Worm (Caenorhabditis elegans) whole organism, mixed stage, embryonic: ENCODE results near the gene C24H10.4.

Source experiments
- drap-1 ChIP-seq: fragments of 200-800 bp; sonication (Bioruptor generic); optimal IDR thresholded peaks from 3 replicates; lab custom pipeline; 2018; ENCODE audit warnings: mild to moderate bottlenecking, missing genetic modification characterization, missing compliant biosample characterization
- nhr-2 ChIP-seq: fragments of 150-350 bp; optimal IDR thresholded peaks from 2 replicates; lab custom pipeline; 2014; ENCODE audit warnings: missing biosample characterization, missing genetic modification characterization
- nhr-237 ChIP-seq: fragments of 150-350 bp; optimal IDR thresholded peaks from 2 replicates; lab custom pipeline; 2014; ENCODE audit warnings: missing biosample characterization, missing genetic modification characterization
- nhr-76 ChIP-seq: sonication (generic microtip); optimal IDR thresholded peaks from 2 replicates; lab custom pipeline; 2017; ENCODE audit warnings: missing biosample characterization, missing genetic modification characterization

DNA sequence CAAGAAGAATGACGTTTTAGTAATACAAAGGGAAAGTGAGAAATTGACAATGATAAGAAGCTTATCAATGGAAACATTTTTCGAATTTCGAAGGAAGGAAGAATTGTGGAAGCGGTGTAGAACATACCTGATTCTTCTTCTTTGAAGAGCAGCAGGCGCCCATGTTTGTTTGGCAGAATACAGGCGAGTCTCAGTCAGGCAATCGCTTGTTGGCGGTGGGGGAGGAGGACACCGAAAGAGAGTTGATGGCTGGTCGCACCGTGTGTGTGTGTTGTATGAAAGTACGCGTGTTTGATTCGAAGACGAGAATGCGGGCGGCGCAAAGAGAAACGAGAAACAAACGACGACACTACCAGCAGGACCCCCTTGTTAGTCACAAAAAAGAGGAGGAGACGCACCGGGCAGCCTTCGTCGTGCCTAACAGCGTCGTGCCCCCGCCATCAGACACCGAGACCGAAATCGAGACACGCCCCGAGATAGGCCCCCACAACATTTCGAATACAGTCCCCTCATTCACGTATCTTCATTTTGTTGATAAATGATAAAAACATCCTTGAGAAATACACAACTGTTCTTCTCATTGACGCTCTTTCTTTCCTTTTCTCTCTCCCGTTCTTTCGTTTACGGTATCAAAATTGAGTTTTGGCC is 18.8 kb upstream of the C24H10.4 start, which contains the start of gene cal-5:
- no peak for TF ChIP-seq nhr-76 (tag; lab: Kevin White, UChicago)
- TF ChIP-seq nhr-2 (tag; lab: Kevin White, UChicago) = no peak
- peak; percentile 17 for TF ChIP-seq drap-1 (GFP tag; lab: Kevin White, UChicago)
- no peak for TF ChIP-seq nhr-237
